Worm (Caenorhabditis elegans): ENCODE data around the gene arp-6.

arp-6 gene

ce11 chrII:8028246-8028694 is 8.9 kb downstream of the arp-6 start (continued):
- no peak for TF ChIP-seq Y116A8C.19 (tag; optimal IDR thresholded peaks at IDR 0.05; ENCODE audit: borderline replicate concordance)
- TF ChIP-seq sptf-1 (tag; optimal IDR thresholded peaks at IDR 0.05), result no peak
- TF ChIP-seq dpl-1 (GFP tag; optimal IDR thresholded peaks at IDR 0.05), result peak; percentile 41 to 65 (median 41)
- no peak for TF ChIP-seq C34B4.2 (tag; optimal IDR thresholded peaks at IDR 0.05)
- TF ChIP-seq nhr-76 (tag; optimal IDR thresholded peaks at IDR 0.05), result no peak
- no peak for TF ChIP-seq nhr-237 (tag; optimal IDR thresholded peaks at IDR 0.05)
- TF ChIP-seq lin-35 (GFP tag; optimal IDR thresholded peaks at IDR 0.05), result peak; percentile 65 to 73
- TF ChIP-seq pag-3 (tag; optimal IDR thresholded peaks at IDR 0.05; ENCODE audit: borderline replicate concordance, insufficient read depth), result no peak
- peak; percentile 48 for TF ChIP-seq egl-13 (tag; optimal IDR thresholded peaks at IDR 0.05)
- TF ChIP-seq unc-86 (tag; optimal IDR thresholded peaks at IDR 0.05), result peak; percentile 74
- no peak for TF ChIP-seq unc-98 (GFP tag; IDR thresholded peaks at IDR 0.05)
- no peak for TF ChIP-seq ets-5 (GFP tag; IDR thresholded peaks at IDR 0.05)
- TF ChIP-seq alr-1 (tag; optimal IDR thresholded peaks at IDR 0.05; ENCODE audit: borderline replicate concordance), result no peak
- TF ChIP-seq F16B12.6 (tag; optimal IDR thresholded peaks at IDR 0.05), result no peak
- TF ChIP-seq elt-2 (tag; optimal IDR thresholded peaks at IDR 0.05), result peak; percentile 30
- no peak for TF ChIP-seq efl-3 (GFP tag; optimal IDR thresholded peaks at IDR 0.05)
- peak; percentile 43 for TF ChIP-seq nhr-19 (GFP tag; conservative IDR thresholded peaks at IDR 0.05)
- TF ChIP-seq snu-23 (GFP tag; optimal IDR thresholded peaks at IDR 0.05), result peak; percentile 82
- no peak for TF ChIP-seq unc-62 (GFP tag; optimal IDR thresholded peaks at IDR 0.05)
- TF ChIP-seq ces-1 (GFP tag; optimal IDR thresholded peaks at IDR 0.05), result no peak
- peak; percentile 71 for TF ChIP-seq lin-13 (GFP tag; optimal IDR thresholded peaks at IDR 0.05)
- no peak for TF ChIP-seq nhr-28 (tag; optimal IDR thresholded peaks at IDR 0.05)
- no peak for TF ChIP-seq nhr-12 (tag; optimal IDR thresholded peaks at IDR 0.05)
- no peak for TF ChIP-seq lin-39 (tag; optimal IDR thresholded peaks at IDR 0.05)
- TF ChIP-seq hlh-4 (tag; optimal IDR thresholded peaks at IDR 0.05), result no peak
- peak; percentile 66 for TF ChIP-seq tbx-2 (tag; optimal IDR thresholded peaks at IDR 0.05)
- TF ChIP-seq fkh-8 (tag; optimal IDR thresholded peaks at IDR 0.05), result peak; percentile 91
- TF ChIP-seq fkh-10 (GFP tag; optimal IDR thresholded peaks at IDR 0.05), result peak; percentile 38
- TF ChIP-seq aly-2 (tag; optimal IDR thresholded peaks at IDR 0.05), result no peak
- TF ChIP-seq xbp-1 (tag; optimal IDR thresholded peaks at IDR 0.05), result peak; percentile 50
- TF ChIP-seq egl-27 (tag; optimal IDR thresholded peaks at IDR 0.05), result peak in 1 of 2 experiments; percentile 20
- peak; percentile 83 for TF ChIP-seq lin-15B (tag; optimal IDR thresholded peaks at IDR 0.05)
- peak in 2 of 6 experiments; percentile 16 to 29 for TF ChIP-seq elt-3 (tag; optimal IDR thresholded peaks at IDR 0.05)
- no peak for TF ChIP-seq fkh-4 (tag; optimal IDR thresholded peaks at IDR 0.05; ENCODE audit: borderline replicate concordance)
- peak; percentile 63 for TF ChIP-seq skn-1 (tag; optimal IDR thresholded peaks at IDR 0.05)
- TF ChIP-seq lin-14 (GFP tag; optimal IDR thresholded peaks at IDR 0.05), result peak; percentile 95
- TF ChIP-seq blmp-1 (tag; optimal IDR thresholded peaks at IDR 0.05), result peak; percentile 4
- TF ChIP-seq hlh-17 (GFP tag; optimal IDR thresholded peaks at IDR 0.05; ENCODE audit: borderline replicate concordance), result no peak
- TF ChIP-seq mep-1 (tag; optimal IDR thresholded peaks at IDR 0.05), result peak; percentile 16
- TF ChIP-seq nhr-85 (tag), result peak; percentile 75
- TF ChIP-seq nhr-71 (tag; optimal IDR thresholded peaks at IDR 0.05), result peak; percentile 79
- no peak for TF ChIP-seq hpl-2 (GFP tag; optimal IDR thresholded peaks at IDR 0.05)
- peak; percentile 77 for TF ChIP-seq nhr-77 (tag; optimal IDR thresholded peaks at IDR 0.05)
- TF ChIP-seq ama-1 (optimal IDR thresholded peaks at IDR 0.05), result no peak
- no peak for TF ChIP-seq aha-1 (tag; optimal IDR thresholded peaks at IDR 0.05)
- TF ChIP-seq mdl-1 (tag; optimal IDR thresholded peaks at IDR 0.05), result peak in 1 of 2 experiments; percentile 72
- peak; percentile 46 for TF ChIP-seq snpc-4 (tag; optimal IDR thresholded peaks at IDR 0.05)
- peak; percentile 79 for TF ChIP-seq ceh-8 (GFP tag; optimal IDR thresholded peaks at IDR 0.05)
- no peak for TF ChIP-seq ceh-63 (GFP tag; optimal IDR thresholded peaks at IDR 0.05)
- TF ChIP-seq unc-30 (tag; optimal IDR thresholded peaks at IDR 0.05), result no peak
- TF ChIP-seq nhr-84 (tag; optimal IDR thresholded peaks at IDR 0.05), result no peak
- peak; percentile 72 for TF ChIP-seq pax-3 (tag; optimal IDR thresholded peaks at IDR 0.05)

Measured in whole organism, L1 larva.